Fruit fly (Drosophila melanogaster) S2 (cell line): ENCODE measurements around the gene CG7601.

Experiments
- CG8478 ChIP-seq: fragments of >200 bp; optimal IDR thresholded peaks from 2 replicates; lab custom pipeline; 2018
- CTCF ChIP-seq, 2 experiments: fragments of >200 bp; optimal IDR thresholded peaks; 2 replicates each; lab custom pipeline; 2018

CG7601 gene

DNA sequence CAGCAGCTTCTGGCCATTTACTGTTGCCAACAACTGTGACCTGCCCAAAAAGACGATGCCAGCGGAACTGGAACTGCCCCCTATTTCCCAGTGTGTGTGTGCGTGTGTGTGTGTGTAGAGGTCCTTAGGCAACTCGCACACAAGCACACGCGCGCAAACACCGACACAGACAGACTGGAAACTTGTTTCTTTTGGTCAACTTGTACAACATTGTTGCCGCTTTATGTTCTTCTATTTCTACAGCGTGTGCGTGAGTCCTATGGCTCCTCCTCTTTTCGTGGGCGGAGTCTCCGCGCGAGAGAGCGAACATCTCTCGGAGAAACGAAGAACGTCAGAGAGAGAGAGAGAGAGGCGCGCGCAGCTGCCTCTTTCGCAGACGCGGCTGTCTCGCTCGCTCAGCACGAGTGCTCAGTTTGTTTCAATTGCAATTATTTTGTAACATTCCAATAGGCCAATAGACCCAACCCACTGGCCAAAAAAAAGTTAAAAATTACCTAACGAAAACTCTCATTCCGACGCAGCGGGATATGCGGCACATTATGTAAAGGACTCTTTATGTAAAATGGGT is 45.5 kb downstream of the CG7601 start:
- TF ChIP-seq CG8478 (lab: Kevin White, UChicago), result no peak
- TF ChIP-seq CTCF (optimal IDR thresholded peaks at IDR 0.05; lab: Kevin White, UChicago), result no peak

DNA sequence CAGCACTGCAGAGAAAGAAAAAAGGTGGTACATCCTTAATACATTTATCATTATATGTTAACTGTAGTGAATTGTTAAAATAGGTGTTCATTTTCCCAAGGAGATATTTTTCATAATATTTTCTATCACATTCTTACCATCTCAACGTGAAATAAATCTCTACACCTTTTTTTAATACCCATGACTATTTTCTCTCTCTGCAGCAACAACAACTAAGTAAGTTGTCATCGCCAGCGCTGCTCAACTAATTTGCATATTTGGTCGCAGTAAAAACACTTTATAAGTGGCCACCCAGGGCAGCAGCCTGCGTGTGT is 46.0 kb downstream of the CG7601 start:
- TF ChIP-seq CTCF (optimal IDR thresholded peaks at IDR 0.05; lab: Kevin White, UChicago) (no peak), CG8478 (lab: Kevin White, UChicago) (no peak)

DNA sequence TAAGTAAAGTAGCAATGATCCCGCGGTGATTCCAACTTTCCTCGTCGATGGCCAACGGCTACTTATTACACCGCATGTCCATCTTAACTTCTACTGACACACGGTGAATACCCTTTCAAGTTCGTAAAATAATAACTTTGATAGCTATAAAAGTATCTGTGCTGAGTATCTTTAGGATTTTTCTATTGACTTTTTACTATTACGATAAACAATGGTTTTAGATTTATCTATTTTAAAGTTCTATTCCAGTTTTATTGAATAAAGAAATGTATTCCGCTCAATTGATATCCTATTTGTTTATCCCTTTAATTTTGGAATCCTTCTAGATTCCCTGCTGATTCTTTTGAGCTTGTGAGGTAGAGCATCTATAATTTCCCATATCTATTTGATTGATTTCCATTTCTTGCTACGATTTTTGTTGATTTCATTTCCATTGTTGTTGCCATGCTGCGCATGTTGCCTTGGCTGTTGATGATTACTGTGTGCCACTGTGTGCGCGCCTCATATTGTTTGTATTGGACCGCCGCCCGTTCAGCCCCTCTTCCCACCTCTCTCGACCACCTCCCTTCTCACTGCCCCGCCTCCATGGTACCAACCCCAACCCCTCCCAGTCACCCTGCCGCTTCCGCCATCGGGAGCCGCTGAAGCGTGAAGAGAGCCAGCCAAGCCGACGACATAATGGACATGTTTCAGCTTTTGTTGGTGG is 46.6 kb downstream of the CG7601 start:
- TF ChIP-seq CTCF (optimal IDR thresholded peaks at IDR 0.05; lab: Kevin White, UChicago) (no peak), CG8478 (lab: Kevin White, UChicago) (no peak)

DNA sequence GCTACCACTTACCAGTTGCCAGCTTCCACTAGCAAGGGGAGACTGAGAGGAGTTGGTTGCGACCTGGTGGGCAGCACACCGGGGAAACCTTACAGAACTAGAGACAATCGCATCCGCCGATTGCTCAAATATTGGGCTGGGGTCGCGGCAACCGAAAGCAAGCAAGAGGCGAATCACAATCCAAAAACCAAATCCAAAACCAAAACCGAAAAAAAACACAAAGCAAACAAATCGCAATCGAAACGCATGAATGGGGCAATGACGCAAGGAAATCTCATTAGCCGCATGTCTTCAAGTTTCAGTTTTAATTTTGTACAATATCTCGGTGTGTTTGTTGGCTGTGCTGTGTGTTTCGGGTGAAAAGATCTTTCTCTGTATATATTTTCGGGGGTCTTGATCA is 47.3 kb downstream of the CG7601 start, which contains the start of gene Obp99c:
TSS of gene Obp99c (minus strand) at position 101 of the 400 bp plus-strand sequence.
- TF ChIP-seq CG8478 (lab: Kevin White, UChicago), result no peak
- no peak for TF ChIP-seq CTCF (optimal IDR thresholded peaks at IDR 0.05; lab: Kevin White, UChicago)

DNA sequence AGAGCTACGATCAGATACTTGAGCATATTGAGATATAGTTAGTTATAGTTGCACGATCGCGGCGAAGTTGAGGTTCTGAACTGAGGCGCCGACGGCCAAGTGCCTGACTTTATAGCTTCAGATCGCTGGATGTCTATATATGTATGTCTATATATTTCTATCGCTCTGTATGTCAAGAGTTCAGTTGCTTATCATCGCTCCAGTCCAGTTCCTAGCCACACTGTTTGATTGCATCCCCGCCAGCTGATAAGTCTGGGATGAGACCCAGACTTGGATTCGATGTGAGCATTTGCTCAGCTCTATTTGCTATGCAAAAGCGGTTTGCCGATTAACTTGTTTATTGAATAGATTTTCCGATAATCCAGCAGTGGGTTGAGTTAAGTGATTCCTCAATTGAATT is 49.8 kb downstream of the CG7601 start:
- no peak for TF ChIP-seq CG8478 (lab: Kevin White, UChicago)
- TF ChIP-seq CTCF (optimal IDR thresholded peaks at IDR 0.05; lab: Kevin White, UChicago), result no peak
